Worm (Caenorhabditis elegans) whole organism, young adult: ENCODE data around the gene srt-29.

Experiments used
- D2030.7 ChIP-seq: fragments of 200-800 bp; sonication (Bioruptor generic); IDR thresholded peaks from 2 replicates; pipeline ENCODE4 v1.3.6; 2022; ENCODE audit warnings: missing genetic modification reagents, missing genetic modification characterization, missing compliant biosample characterization
- dpl-1 ChIP-seq: fragments of 150-350 bp; optimal IDR thresholded peaks from 2 replicates; lab custom pipeline; 2014; ENCODE audit warnings: missing biosample characterization, missing genetic modification reagents, missing genetic modification characterization
- nhr-27 ChIP-seq: fragments of 200-800 bp; sonication (Bioruptor generic); optimal IDR thresholded peaks from 2 replicates; lab custom pipeline; 2018; ENCODE audit warnings: mild to moderate bottlenecking, missing genetic modification characterization, moderate library complexity, missing compliant biosample characterization
- nhr-90 ChIP-seq: sonication (generic microtip); optimal IDR thresholded peaks from 2 replicates; lab custom pipeline; 2016; ENCODE audit warnings: missing genotype, mild to moderate bottlenecking, missing genetic modification characterization, missing compliant biosample characterization
- snpc-4 ChIP-seq, 5 experiments: fragments of 150-350 bp in 1 of 5; sonication (generic microtip) in 4 of 5; optimal IDR thresholded peaks; 2 replicates each; lab custom pipeline; 2014 to 2018; ENCODE audit warnings: missing genetic modification characterization in 5 of 5, missing biosample characterization in 3 of 5, antibody characterized with exemption in 2 of 5, mild to moderate bottlenecking in 2 of 5, missing compliant biosample characterization in 2 of 5, missing genotype in 2 of 5, moderate library complexity in 2 of 5, missing genetic modification reagents in 1 of 5

- no peak for TF ChIP-seq snpc-4 (GFP tag; optimal IDR thresholded peaks at IDR 0.05; lab: Kevin White, UChicago)
- no peak for TF ChIP-seq snpc-4 (tag; optimal IDR thresholded peaks at IDR 0.05; lab: Kevin White, UChicago)
- no peak for TF ChIP-seq nhr-90
- TF ChIP-seq D2030.7 (GFP tag; lab: Robert Waterston, UW), result no peak
- no peak for TF ChIP-seq nhr-27 (tag; lab: Kevin White, UChicago)
- TF ChIP-seq dpl-1 (GFP tag; lab: Kevin White, UChicago), result no peak
These were observed 1.8 kb upstream of the srt-29 start, which contains the start of gene srt-27 for ce11 chrV:2720763-2721162.
